Worm (Caenorhabditis elegans): ENCODE data around the gene grl-30.

DNA sequence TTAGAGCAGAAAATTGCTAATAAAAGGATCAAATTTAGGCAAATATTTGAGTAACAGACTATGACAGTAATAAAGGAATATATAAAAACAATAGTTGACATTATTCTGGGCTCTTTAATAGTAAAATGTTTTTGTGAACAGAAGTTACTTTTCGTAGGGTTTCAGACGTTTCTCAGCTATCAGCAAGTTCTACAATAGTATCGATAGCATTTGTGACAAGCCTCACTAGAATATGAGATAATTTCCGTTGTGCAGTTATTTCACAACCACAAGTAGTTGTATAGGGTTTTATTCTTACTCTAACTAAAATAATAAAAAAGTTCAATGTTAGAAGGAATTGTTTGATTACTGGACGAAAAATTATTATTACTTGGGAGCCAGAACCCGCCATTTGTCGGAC, 9.6 kb upstream of the grl-30 start, which contains the start of gene srbc-68:
- TF ChIP-seq lin-15B (tag; optimal IDR thresholded peaks at IDR 0.05) (no peak), nhr-237 (tag; optimal IDR thresholded peaks at IDR 0.05) (no peak), grh-1 (GFP tag; IDR thresholded peaks at IDR 0.05) (no peak), egl-27 (tag; optimal IDR thresholded peaks at IDR 0.05) (no peak), nhr-11 (tag; optimal IDR thresholded peaks at IDR 0.05) (no peak), fos-1 (tag; optimal IDR thresholded peaks at IDR 0.05) (no peak), nhr-76 (tag; optimal IDR thresholded peaks at IDR 0.05) (no peak), mep-1 (tag; optimal IDR thresholded peaks at IDR 0.05) (no peak), dsc-1 (tag; optimal IDR thresholded peaks at IDR 0.05) (no peak), hlh-17 (GFP tag; optimal IDR thresholded peaks at IDR 0.05; ENCODE audit: borderline replicate concordance) (no peak), alr-1 (tag; optimal IDR thresholded peaks at IDR 0.05; ENCODE audit: borderline replicate concordance) (no peak), efl-1 (optimal IDR thresholded peaks at IDR 0.05) (no peak), efl-1 (GFP tag; optimal IDR thresholded peaks at IDR 0.05 in 1 of 2) (no peak)
